Worm (Caenorhabditis elegans) whole organism, early embryonic: Measurements from ENCODE around the gene C48D1.9.

Source experiments
- B0310.2 ChIP-seq: sonication (generic microtip); optimal IDR thresholded peaks from 2 replicates; lab custom pipeline; 2016; ENCODE audit warnings: mild to moderate bottlenecking, missing genetic modification characterization, missing compliant biosample characterization
- ama-1 ChIP-seq: fragments of 150-350 bp; optimal IDR thresholded peaks from 2 replicates; lab custom pipeline; 2014
- ceh-13 ChIP-seq: fragments of 200-800 bp; sonication (Bioruptor generic); optimal IDR thresholded peaks from 2 replicates; lab custom pipeline; 2018; ENCODE audit warnings: mild to moderate bottlenecking, missing genetic modification characterization, missing compliant biosample characterization
- ceh-36 ChIP-seq: sonication (generic microtip); optimal IDR thresholded peaks from 2 replicates; lab custom pipeline; 2016; ENCODE audit warnings: missing genetic modification characterization, inconsistent platforms, missing compliant biosample characterization
- ets-7 ChIP-seq: sonication (generic microtip); optimal IDR thresholded peaks from 2 replicates; lab custom pipeline; 2016; ENCODE audit warnings: missing genotype, missing genetic modification characterization, missing compliant biosample characterization
- flt-1 ChIP-seq: fragments of 200-800 bp; sonication (Bioruptor generic); IDR thresholded peaks from 2 replicates; pipeline ENCODE4 v1.3.6; 2022; ENCODE audit warnings: missing genetic modification characterization, missing compliant biosample characterization
- hnd-1 ChIP-seq: sonication (generic microtip); optimal IDR thresholded peaks from 2 replicates; lab custom pipeline; 2016; ENCODE audit warnings: missing genetic modification characterization, missing compliant biosample characterization
- pes-1 ChIP-seq: fragments of 200-800 bp; sonication (Bioruptor generic); IDR thresholded peaks from 2 replicates; pipeline ENCODE4 v1.3.6; 2022; ENCODE audit warnings: missing genetic modification reagents, missing genetic modification characterization, missing compliant biosample characterization
- scrt-1 ChIP-seq: fragments of 200-800 bp; sonication (Bioruptor generic); IDR thresholded peaks from 2 replicates; pipeline ENCODE4 v1.3.6; 2022; ENCODE audit warnings: missing genetic modification characterization, missing compliant biosample characterization
- sea-1 ChIP-seq: fragments of 200-800 bp; sonication (Bioruptor generic); conservative IDR thresholded peaks from 2 replicates; pipeline ENCODE4 v1.3.6; 2022; ENCODE audit warnings: missing genetic modification characterization, missing compliant biosample characterization
- tbx-11 ChIP-seq: fragments of 200-800 bp; sonication (Bioruptor generic); IDR thresholded peaks from 2 replicates; pipeline ENCODE4 v1.3.6; 2022; ENCODE audit warnings: missing genetic modification characterization, missing compliant biosample characterization
- tra-4 ChIP-seq: sonication (generic microtip); optimal IDR thresholded peaks from 2 replicates; lab custom pipeline; 2017; ENCODE audit warnings: missing genetic modification characterization, missing compliant biosample characterization

DNA sequence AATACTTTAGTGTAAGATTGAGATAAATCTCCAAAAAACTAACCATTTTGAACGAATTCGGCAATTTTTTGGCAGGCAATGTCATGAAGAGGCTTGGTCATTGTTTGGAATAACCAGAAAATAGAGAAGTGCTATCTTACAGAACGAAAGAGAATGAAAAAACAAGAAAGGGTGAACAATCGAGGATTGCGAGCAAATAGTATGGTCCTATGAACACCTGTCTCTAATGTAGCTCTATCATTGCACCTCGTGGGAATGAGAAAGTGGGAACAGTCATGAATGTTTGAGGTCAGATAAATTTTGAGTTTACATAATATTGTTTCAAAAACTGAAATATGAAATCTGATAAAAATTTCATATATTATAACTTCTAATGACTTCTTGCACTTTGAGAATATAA is 12.2 kb downstream of the C48D1.9 start, which contains the start of gene C48D1.1:
- TF ChIP-seq ama-1 = no peak
- no peak for TF ChIP-seq tra-4 (tag; lab: Kevin White, UChicago)
- no peak for TF ChIP-seq tbx-11 (GFP tag; lab: Robert Waterston, UW)
- no peak for TF ChIP-seq ceh-13 (GFP tag; lab: Kevin White, UChicago)
- TF ChIP-seq flt-1 (GFP tag; lab: Robert Waterston, UW) = no peak
- TF ChIP-seq scrt-1 (GFP tag; lab: Robert Waterston, UW) = no peak
- TF ChIP-seq hnd-1 (tag; lab: Kevin White, UChicago) = no peak
- TF ChIP-seq pes-1 (GFP tag; lab: Robert Waterston, UW) = no peak
- TF ChIP-seq ets-7 (tag; lab: Kevin White, UChicago) = no peak
- no peak for TF ChIP-seq ceh-36 (tag; lab: Kevin White, UChicago)
- TF ChIP-seq sea-1 (GFP tag; lab: Robert Waterston, UW) = no peak
- TF ChIP-seq B0310.2 = no peak
